Fruit fly (Drosophila melanogaster) whole organism, prepupa: ENCODE results near the gene CG15563.
A peak's percentile ranks its signal among the peaks of the same experiment; 100 is the strongest.

Experiments
- Blimp-1 ChIP-seq: fragments of 200-800 bp; sonication (Bioruptor generic); optimal IDR thresholded peaks from 3 replicates; lab custom pipeline; 2017; ENCODE audit warnings: missing biosample characterization, missing genetic modification characterization, mild to moderate bottlenecking, moderate library complexity, missing genetic modification reagents
- CG10669 ChIP-seq: fragments of 200-800 bp; sonication (Bioruptor generic); optimal IDR thresholded peaks from 3 replicates; lab custom pipeline; 2018; ENCODE audit warnings: missing biosample characterization, mild to moderate bottlenecking, missing genetic modification characterization, moderate library complexity
- CG11294 ChIP-seq: fragments of 200-800 bp; sonication (Bioruptor generic); IDR thresholded peaks from 2 replicates; pipeline ENCODE4 v1.3.6; 2022; ENCODE audit warnings: missing biosample characterization, missing genetic modification characterization
- CG11902 ChIP-seq: fragments of 200-800 bp; sonication (Bioruptor generic); optimal IDR thresholded peaks from 3 replicates; lab custom pipeline; 2016; ENCODE audit warnings: missing biosample characterization, missing genetic modification characterization
- CG15336 ChIP-seq: fragments of 200-800 bp; sonication (Bioruptor generic); IDR thresholded peaks from 2 replicates; pipeline ENCODE4 v1.3.6; 2022; ENCODE audit warnings: missing biosample characterization, missing genetic modification characterization
- CG31627 ChIP-seq: fragments of 200-800 bp; sonication (Bioruptor generic); optimal IDR thresholded peaks from 3 replicates; lab custom pipeline; 2016; ENCODE audit warnings: missing biosample characterization, missing genetic modification characterization
- CG32006 ChIP-seq: fragments of 200-800 bp; sonication (Bioruptor generic); optimal IDR thresholded peaks from 3 replicates; lab custom pipeline; 2017; ENCODE audit warnings: missing biosample characterization, mild to moderate bottlenecking, missing genetic modification characterization
- CG3919 ChIP-seq: fragments of 200-800 bp; sonication (Bioruptor generic); optimal IDR thresholded peaks from 3 replicates; lab custom pipeline; 2016; ENCODE audit warnings: missing biosample characterization, missing genetic modification characterization
- CG4318 ChIP-seq: fragments of 200-800 bp; sonication (Bioruptor generic); optimal IDR thresholded peaks from 3 replicates; lab custom pipeline; 2017; ENCODE audit warnings: missing biosample characterization, mild to moderate bottlenecking, missing genetic modification characterization
- CG6163 ChIP-seq: fragments of 200-800 bp; sonication (Bioruptor generic); IDR thresholded peaks from 3 replicates; pipeline ENCODE4 v1.3.6; 2022; ENCODE audit warnings: missing biosample characterization, missing genetic modification characterization
- CG6276 ChIP-seq: fragments of 200-800 bp; sonication (Bioruptor generic); optimal IDR thresholded peaks from 2 replicates; lab custom pipeline; 2017; ENCODE audit warnings: missing biosample characterization, mild to moderate bottlenecking, missing genetic modification characterization
- CG6808 ChIP-seq: fragments of 200-800 bp; sonication (Bioruptor generic); optimal IDR thresholded peaks from 3 replicates; lab custom pipeline; 2017; ENCODE audit warnings: missing biosample characterization, missing genetic modification characterization, mild to moderate bottlenecking, moderate library complexity, missing genetic modification reagents
- CG6854 ChIP-seq: fragments of 200-800 bp; sonication (Bioruptor generic); optimal IDR thresholded peaks from 2 replicates; lab custom pipeline; 2017; ENCODE audit warnings: missing biosample characterization, mild to moderate bottlenecking, missing genetic modification characterization
- CG8119 ChIP-seq: fragments of 200-800 bp; sonication (Bioruptor generic); IDR thresholded peaks from 3 replicates; pipeline ENCODE4 v1.3.6; 2022; ENCODE audit warnings: missing biosample characterization, missing genetic modification characterization
- CG9139 ChIP-seq: fragments of 200-800 bp; sonication (Bioruptor generic); optimal IDR thresholded peaks from 3 replicates; lab custom pipeline; 2017; ENCODE audit warnings: missing biosample characterization, mild to moderate bottlenecking, missing genetic modification characterization
- Eip75B ChIP-seq: fragments of 200-800 bp; sonication (Bioruptor generic); optimal IDR thresholded peaks from 3 replicates; lab custom pipeline; 2016; ENCODE audit warnings: missing biosample characterization, missing genetic modification characterization
- Eip78C ChIP-seq: fragments of 200-800 bp; sonication (Bioruptor generic); peaks from one replicate; lab custom pipeline; 2016; ENCODE audit warnings: missing biosample characterization, missing genetic modification characterization
- Gug ChIP-seq: fragments of 200-800 bp; sonication (Bioruptor generic); IDR thresholded peaks from 2 replicates; pipeline ENCODE4 v1.3.6; 2022; ENCODE audit warnings: missing biosample characterization, missing genetic modification characterization
- Hr4 ChIP-seq: fragments of 200-800 bp; sonication (Bioruptor generic); optimal IDR thresholded peaks from 3 replicates; lab custom pipeline; 2016; ENCODE audit warnings: missing biosample characterization, missing genetic modification characterization
- Lpt ChIP-seq: fragments of 200-800 bp; sonication (Bioruptor generic); optimal IDR thresholded peaks from 3 replicates; lab custom pipeline; 2016; ENCODE audit warnings: missing biosample characterization, missing genetic modification characterization
- OdsH ChIP-seq: fragments of 200-800 bp; sonication (Bioruptor generic); optimal IDR thresholded peaks from 3 replicates; lab custom pipeline; 2016; ENCODE audit warnings: missing biosample characterization, missing genetic modification characterization
- Sox102F ChIP-seq: fragments of 200-800 bp; sonication (Bioruptor generic); optimal IDR thresholded peaks from 2 replicates; lab custom pipeline; 2016; ENCODE audit warnings: missing biosample characterization, mild to moderate bottlenecking, missing genetic modification characterization
- achi ChIP-seq: fragments of 200-800 bp; sonication (Bioruptor generic); optimal IDR thresholded peaks from 3 replicates; lab custom pipeline; 2016; ENCODE audit warnings: missing biosample characterization, missing genetic modification characterization
- acj6 ChIP-seq: fragments of 200-800 bp; sonication (Bioruptor generic); optimal IDR thresholded peaks from 3 replicates; lab custom pipeline; 2016; ENCODE audit warnings: missing biosample characterization, missing genetic modification characterization
- cyc ChIP-seq: fragments of 200-800 bp; sonication (Bioruptor generic); optimal IDR thresholded peaks from 3 replicates; lab custom pipeline; 2016; ENCODE audit warnings: missing biosample characterization, missing genetic modification characterization
- dac ChIP-seq: fragments of 200-800 bp; sonication (Bioruptor generic); optimal IDR thresholded peaks from 2 replicates; lab custom pipeline; 2017; ENCODE audit warnings: missing biosample characterization, mild to moderate bottlenecking, missing genetic modification characterization
- dsx ChIP-seq: fragments of 200-800 bp; optimal IDR thresholded peaks from 3 replicates; lab custom pipeline; 2019; ENCODE audit warnings: missing biosample characterization, mild to moderate bottlenecking, missing genetic modification characterization, moderate library complexity; ENCODE audit not compliant: poor library complexity, severe bottlenecking
- eg ChIP-seq: fragments of 200-800 bp; sonication (Bioruptor generic); IDR thresholded peaks from 3 replicates; pipeline ENCODE4 v1.3.6; 2022; ENCODE audit warnings: missing biosample characterization, missing genetic modification characterization
- fkh ChIP-seq: fragments of 200-800 bp; sonication (Bioruptor generic); optimal IDR thresholded peaks from 3 replicates; lab custom pipeline; 2017; ENCODE audit warnings: missing biosample characterization, mild to moderate bottlenecking, missing genetic modification characterization, moderate library complexity
- lz ChIP-seq: fragments of 200-800 bp; sonication (Bioruptor generic); optimal IDR thresholded peaks from 3 replicates; lab custom pipeline; 2016; ENCODE audit warnings: missing biosample characterization, missing genetic modification characterization
- net ChIP-seq: fragments of 200-800 bp; sonication (Bioruptor generic); optimal IDR thresholded peaks from 3 replicates; lab custom pipeline; 2016; ENCODE audit warnings: missing biosample characterization, missing genetic modification characterization
- pdm3 ChIP-seq: fragments of 200-800 bp; sonication (Bioruptor generic); optimal IDR thresholded peaks from 3 replicates; lab custom pipeline; 2016; ENCODE audit warnings: missing biosample characterization, missing genetic modification characterization
- spab ChIP-seq: fragments of 200-800 bp; sonication (Bioruptor generic); optimal IDR thresholded peaks from 2 replicates; lab custom pipeline; 2017; ENCODE audit warnings: missing biosample characterization, mild to moderate bottlenecking, missing genetic modification characterization, missing genetic modification reagents
- svp ChIP-seq: fragments of 200-800 bp; sonication (Bioruptor generic); peaks from one replicate; lab custom pipeline; 2016; ENCODE audit warnings: missing biosample characterization, missing genetic modification characterization
- topi ChIP-seq: fragments of 200-800 bp; sonication (Bioruptor generic); optimal IDR thresholded peaks from 3 replicates; lab custom pipeline; 2016; ENCODE audit warnings: missing biosample characterization, missing genetic modification characterization

The CG15563 gene

DNA sequence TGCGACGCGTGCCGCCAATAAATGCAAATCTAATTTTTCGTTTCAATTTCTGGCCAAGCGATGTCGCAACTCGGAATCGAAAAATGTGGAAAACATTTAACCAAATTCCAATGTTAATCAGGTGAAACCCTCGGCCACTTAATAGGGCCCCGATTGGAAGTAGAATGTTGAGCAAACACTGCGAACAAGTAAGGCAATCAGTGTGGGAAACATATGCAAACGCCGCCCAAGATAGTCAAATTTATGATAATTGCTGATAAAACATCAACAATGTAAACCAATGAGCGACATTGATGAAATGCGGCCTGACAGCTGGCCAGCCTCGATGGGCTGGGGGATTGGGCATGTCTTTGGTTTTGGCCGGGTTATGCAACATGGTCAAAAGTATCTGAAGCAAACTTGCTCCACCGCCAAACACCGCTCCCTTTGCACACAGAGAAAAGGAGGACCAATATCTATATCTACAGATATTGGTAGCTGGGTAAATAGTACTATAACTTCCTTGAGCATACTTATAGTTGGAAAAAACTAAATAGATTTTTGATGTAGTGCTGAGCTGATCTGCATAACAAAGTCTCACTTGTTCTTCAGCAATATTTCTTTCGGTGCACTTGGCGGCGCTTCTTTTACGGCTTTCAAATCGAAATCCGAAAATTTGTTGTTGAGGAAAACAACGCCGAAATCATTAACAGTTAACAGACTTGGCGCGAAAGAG is 15.3 kb upstream of the CG15563 start (continued):
- TF ChIP-seq CG31627 (GFP tag; lab: Kevin White, UChicago) (peak; percentile 77), OdsH (GFP tag; lab: Kevin White, UChicago) (peak; percentile 68), acj6 (GFP tag; lab: Kevin White, UChicago) (peak; percentile 68), Blimp-1 (GFP tag; lab: Kevin White, UChicago) (no peak), CG6808 (no peak), net (GFP tag; lab: Kevin White, UChicago) (peak; percentile 62), Sox102F (GFP tag; lab: Kevin White, UChicago) (peak; percentile 81), dac (GFP tag; lab: Kevin White, UChicago) (peak; percentile 12), Eip78C (GFP tag; lab: Kevin White, UChicago) (peak; percentile 93), Hr4 (peak; percentile 32), Eip75B (peak; percentile 38), CG9139 (GFP tag; lab: Kevin White, UChicago) (no peak), fkh (GFP tag; lab: Kevin White, UChicago) (no peak), cyc (peak; percentile 81), Lpt (peak; percentile 6), CG6163 (GFP tag; lab: Robert Waterston, UW) (peak; percentile 74), svp (GFP tag; lab: Kevin White, UChicago) (peak; percentile 93)
- TF ChIP-seq, all 60 proteins: peak for 41

DNA sequence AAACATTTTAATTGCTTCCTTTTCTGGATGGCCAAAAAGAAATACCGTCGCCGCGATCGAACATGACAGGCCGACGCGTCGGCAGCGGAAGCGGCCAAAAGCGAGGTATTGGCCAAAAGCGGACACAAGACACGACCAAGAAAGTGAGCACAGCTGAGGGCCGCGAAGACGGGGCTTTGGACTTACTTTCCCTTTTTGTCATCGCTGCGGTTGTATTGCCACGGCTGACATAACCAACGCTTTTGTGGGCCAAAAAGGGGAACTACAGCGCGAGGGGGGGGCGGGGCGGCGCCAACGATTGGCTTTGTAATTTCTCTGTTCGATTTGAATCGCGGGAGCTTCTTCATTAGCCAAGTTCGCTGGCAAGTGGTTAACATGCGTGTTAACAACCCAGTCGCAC is 13.6 kb upstream of the CG15563 start:
- TF ChIP-seq CG3919 (GFP tag; lab: Kevin White, UChicago) (no peak), Blimp-1 (GFP tag; lab: Kevin White, UChicago) (peak; percentile 77), CG6854 (GFP tag; lab: Kevin White, UChicago) (peak; percentile 4)

DNA sequence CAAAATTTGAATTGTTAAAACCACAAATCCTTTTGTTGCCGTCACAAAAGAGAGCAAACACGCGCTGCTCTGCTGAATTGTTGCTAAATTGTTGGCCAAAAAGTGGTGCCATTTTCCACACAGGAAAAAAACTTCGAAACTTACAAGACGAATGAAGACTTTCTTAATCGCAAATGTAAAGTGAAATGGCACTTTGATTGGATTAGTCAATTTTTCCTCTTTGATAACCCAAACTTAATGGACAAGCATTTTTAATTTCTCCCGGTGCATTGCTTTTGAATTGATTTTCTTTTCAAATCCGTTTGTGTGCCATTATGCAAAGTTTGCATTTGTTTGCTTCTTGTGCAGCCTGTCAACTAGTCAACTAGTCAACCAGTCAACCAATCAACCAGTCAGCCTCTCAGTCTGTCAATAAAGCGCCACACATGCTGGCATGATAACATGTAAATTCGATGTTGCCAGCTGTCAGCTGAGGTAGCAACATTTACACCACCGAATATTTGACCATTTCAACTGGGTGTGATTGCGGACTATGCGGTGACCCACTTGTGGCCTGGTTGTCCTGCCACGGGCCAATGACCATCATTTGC is 11.0 kb upstream of the CG15563 start:
- peak; percentile 55 for TF ChIP-seq Lpt
- no peak for TF ChIP-seq cyc
- peak; percentile 47 for TF ChIP-seq OdsH (GFP tag; lab: Kevin White, UChicago)
- no peak for TF ChIP-seq CG10669
- no peak for TF ChIP-seq topi (GFP tag; lab: Kevin White, UChicago)
- peak; percentile 83 for TF ChIP-seq eg (GFP tag; lab: Robert Waterston, UW)
- TF ChIP-seq dac (GFP tag; lab: Kevin White, UChicago), result peak; percentile 46
- TF ChIP-seq CG4318 (GFP tag; lab: Kevin White, UChicago), result peak; percentile 44
- peak; percentile 82 for TF ChIP-seq CG15336 (GFP tag; lab: Robert Waterston, UW)
- peak; percentile 63 for TF ChIP-seq CG6163 (GFP tag; lab: Robert Waterston, UW)
- TF ChIP-seq Eip78C (GFP tag; lab: Kevin White, UChicago), result peak; percentile 64
- TF ChIP-seq CG11294 (GFP tag; lab: Robert Waterston, UW), result 0 out of 2 replicates have a peak, but pooled peaks have one; percentile 6
- TF ChIP-seq Hr4, result peak; percentile 80
- TF ChIP-seq achi, result peak; percentile 11
- peak; percentile 29 for TF ChIP-seq CG3919 (GFP tag; lab: Kevin White, UChicago)
- peak; percentile 37 for TF ChIP-seq CG6276
- TF ChIP-seq Gug (GFP tag; lab: Robert Waterston, UW), result peak; percentile 29; the same call in 1 of the 2 replicates
- peak; percentile 48 for TF ChIP-seq pdm3
- no peak for TF ChIP-seq CG11902 (GFP tag; lab: Kevin White, UChicago)
- TF ChIP-seq dsx (GFP tag; lab: Kevin White, UChicago), result no peak
- peak; percentile 63; the same call in 1 of the 3 replicates for TF ChIP-seq CG8119
- no peak for TF ChIP-seq lz (GFP tag; lab: Kevin White, UChicago)
- peak; percentile 34 for TF ChIP-seq net (GFP tag; lab: Kevin White, UChicago)
- TF ChIP-seq CG32006 (GFP tag; lab: Kevin White, UChicago), result peak; percentile 73
- TF ChIP-seq spab, result no peak
- TF ChIP-seq, all 60 proteins: peak for 18
